Fruit fly (Drosophila melanogaster): Measurements from ENCODE around the gene Cpr73D.

DNA sequence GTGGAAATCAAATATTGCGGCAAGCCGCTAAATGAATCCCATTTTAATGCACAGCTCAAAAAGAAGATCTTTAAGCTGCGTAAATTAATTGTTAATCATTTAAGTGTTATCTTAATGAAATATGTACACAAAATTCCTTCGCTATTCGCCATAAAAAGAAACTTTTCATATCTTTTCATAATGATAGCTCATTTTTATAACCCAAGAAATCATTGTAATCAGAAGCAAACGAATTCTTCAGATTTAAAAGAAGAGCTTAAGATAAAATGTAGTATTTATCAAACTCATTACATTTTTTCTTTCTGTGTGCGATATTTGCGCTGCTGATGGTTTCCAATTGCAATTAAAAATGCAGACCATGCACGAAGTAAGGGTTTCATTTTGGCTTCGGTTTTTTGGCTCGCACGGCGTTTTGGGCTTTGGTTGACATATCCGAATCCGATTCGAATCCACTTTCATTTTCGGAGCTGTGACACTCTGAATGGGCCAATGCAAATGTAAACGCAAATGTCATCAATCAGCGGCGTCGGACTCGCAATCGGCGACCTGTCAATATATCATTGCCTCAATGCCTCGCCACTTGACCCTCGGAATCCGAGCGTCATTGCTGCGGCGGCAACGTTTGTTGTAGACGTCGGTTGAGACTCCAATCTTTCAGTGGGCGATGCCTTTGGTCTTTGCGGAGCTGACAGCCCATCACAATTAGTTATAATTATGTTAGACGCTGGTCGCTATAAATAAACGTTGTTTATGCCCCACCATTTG lies 39.9 kb downstream of the Cpr73D start:
- TF ChIP-seq psq (optimal IDR thresholded peaks at IDR 0.05) (no peak), Dll (optimal IDR thresholded peaks at IDR 0.05) (no peak)

Measured in whole organism.